Fruit fly (Drosophila melanogaster) ovary, adult (tissue): ENCODE measurements around the gene AstA-R1.

Experiments used
- CG17801 ChIP-seq: fragments of 200-800 bp; optimal IDR thresholded peaks from 2 replicates; lab custom pipeline; 2019; ENCODE audit warnings: missing biosample characterization, mild to moderate bottlenecking, missing genetic modification characterization, moderate library complexity; ENCODE audit not compliant: partially characterized antibody

The AstA-R1 gene

DNA sequence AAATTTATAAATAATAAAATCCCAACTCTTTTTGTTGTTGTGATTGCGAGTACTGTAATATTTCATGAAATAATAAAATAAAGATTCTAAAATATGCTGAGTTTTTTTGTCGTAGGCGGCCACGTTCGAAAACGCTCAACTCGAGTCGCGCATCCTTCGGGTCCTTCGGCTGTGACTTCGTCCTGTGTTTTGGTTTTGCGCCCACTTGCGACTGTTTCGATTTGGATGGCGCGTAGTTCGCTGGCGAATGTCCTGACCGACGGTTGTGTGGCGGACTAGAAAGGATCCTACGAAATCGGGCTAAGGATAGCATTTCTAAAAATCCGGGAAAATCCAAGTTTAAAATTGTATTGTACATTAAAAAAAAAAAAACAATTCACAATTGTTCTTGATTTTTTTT lies at the start of gene AstA-R1:
AstA-R1 (plus strand) TSS at position 231 of the 400 bp plus-strand sequence.
- no peak for TF ChIP-seq CG17801 (GFP tag; lab: Kevin White, UChicago)

DNA sequence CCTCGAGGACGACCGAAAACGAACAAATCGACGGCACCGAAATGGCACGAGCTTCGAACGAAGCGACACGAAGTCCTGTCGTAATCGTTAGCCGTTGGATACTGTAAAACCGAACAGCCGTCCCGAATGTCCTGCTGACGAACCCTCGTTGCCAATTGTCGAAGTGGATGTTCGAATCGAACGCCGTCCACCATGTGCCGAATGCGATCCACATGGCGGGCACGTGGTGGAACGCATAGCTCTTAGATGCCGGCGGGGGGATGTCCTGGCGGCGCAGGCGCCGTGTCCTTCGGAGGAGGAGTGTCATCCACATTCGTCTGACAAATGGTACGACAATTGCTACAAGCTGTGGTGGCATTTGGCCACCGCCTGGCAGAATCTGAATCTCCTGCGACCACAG lies 43.6 kb upstream of the AstA-R1 start:
- no peak for TF ChIP-seq CG17801 (GFP tag; lab: Kevin White, UChicago)

DNA sequence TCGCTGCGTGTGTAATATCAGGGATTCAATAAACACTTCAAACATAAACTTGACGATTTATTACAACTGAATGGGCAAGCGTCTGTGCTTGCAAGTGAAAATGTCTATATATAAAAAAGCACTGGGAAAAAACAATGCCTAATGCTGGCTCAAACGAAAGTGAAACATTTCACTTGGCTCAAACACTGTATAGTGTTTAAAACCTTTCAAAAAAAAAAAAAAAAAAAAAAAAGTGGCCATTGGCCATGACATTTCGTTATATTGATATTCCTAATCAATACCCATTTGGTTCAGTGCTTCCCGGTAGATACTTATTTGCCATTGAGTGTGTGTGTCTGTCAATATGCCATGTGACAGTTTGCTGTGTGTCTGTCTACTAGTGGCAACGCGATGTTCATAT lies 35.6 kb upstream of the AstA-R1 start:
- TF ChIP-seq CG17801 (GFP tag; lab: Kevin White, UChicago) = no peak

DNA sequence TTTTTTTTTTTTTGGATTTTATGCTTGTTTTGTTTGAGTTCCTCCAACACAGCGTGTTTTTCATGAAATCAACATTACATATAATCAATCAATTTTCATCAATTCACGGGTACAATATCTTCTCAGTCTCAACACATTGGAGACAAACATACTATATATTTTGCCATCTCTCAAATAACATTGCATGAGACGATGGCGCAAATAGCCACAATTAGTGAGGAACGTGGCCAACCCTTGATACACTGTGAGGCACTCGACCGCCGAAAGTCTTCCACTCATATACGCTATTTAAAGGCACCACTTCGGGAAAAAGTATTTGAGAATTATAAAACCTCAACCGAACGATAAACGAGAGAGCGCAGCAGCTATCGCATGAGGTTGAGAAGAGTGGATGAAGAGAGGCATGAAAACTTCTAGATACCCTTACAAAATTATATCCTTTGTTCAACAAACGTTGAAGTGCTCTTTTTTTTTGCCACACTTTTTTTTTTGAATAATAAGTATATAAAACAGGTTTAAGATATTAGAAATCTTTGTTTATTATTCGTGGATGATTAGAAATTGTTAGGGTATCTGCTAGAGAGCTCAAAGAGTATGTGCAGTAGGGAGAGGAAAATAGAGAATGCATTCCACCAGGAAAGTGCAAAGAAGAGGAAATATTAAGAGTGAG lies 28.4 kb upstream of the AstA-R1 start:
- peak; percentile 76 for TF ChIP-seq CG17801 (GFP tag; lab: Kevin White, UChicago)

- TF ChIP-seq CG17801 (GFP tag; lab: Kevin White, UChicago) = no peak
Observed at dm6 chrX:3548568-3548967, 25.8 kb upstream of the AstA-R1 start.

DNA sequence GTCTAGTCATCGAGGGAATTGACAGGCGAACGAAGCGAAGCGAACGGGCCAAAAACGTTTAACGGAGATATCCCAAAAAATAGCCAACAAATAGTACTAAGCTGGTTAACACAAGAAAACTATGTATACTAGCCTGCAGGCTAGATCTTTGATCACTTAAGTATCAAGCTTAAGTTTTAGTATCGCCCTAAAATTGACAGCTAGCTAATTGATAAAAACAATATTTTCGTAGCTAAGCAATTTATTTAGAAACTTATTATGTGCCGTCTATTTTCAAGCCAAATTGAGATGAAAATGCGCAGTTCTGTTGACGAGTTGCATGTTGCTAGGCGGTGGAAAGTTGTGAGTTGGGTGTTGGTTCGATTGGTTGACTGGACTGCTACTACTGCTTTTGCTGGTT lies 25.1 kb upstream of the AstA-R1 start:
- TF ChIP-seq CG17801 (GFP tag; lab: Kevin White, UChicago) = no peak

DNA sequence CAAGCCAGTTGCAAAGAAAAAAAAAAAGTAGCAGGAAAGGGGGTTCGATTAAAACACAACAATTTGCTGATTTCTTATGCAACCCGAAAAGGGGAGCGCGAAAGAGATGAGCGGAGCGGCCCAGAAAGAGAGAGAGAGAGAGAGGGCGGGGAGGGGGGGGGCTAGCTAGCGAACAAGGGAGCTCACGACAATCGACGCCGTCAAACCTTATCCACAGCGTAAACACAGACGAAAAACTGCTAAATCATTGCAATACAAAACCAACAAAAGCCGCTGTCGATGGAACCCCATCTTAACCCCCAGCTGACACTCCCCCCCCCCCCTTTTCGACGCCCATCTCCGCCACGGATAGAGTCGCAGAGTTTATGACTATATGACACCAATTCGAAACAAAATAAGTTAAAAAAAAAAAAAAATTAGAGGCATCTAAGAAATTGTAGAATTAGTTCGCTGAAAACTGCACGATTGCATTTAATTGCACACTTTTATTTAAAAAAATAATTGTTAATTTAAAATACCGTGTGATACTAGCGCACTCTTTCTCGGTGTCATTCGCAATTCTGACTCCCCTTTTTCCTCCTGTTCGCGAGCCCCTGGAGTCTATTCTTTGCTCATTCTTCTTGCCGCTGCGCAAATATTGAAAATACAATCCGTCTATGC lies 19.0 kb upstream of the AstA-R1 start:
- TF ChIP-seq CG17801 (GFP tag; lab: Kevin White, UChicago) = no peak

dm6 chrX:3557512-3557911 lies 16.8 kb upstream of the AstA-R1 start, which contains the start of gene ppk8:
Gene ppk8, plus strand, starts transcription at chrX:3557812.
- TF ChIP-seq CG17801 (GFP tag; lab: Kevin White, UChicago) = no peak

DNA sequence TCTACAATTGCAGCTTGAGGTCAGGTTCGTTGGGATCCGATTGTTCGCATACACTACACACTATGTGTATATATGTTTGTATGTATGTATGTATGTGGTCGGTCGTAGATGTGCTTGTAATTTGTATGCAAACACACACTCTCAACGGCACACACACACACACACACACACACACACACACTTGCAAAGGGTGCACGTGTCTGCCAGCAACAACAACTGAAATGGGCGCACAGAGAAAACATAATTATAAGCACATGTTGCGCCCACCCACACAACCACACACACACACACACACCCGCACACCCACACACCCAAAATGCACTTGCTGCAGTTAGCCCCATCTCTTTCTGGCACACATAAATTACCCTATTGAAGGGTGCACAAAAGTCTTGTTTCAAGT lies 16.0 kb upstream of the AstA-R1 start:
- no peak for TF ChIP-seq CG17801 (GFP tag; lab: Kevin White, UChicago)

dm6 chrX:3570249-3570648 lies 4.1 kb upstream of the AstA-R1 start:
- TF ChIP-seq CG17801 (GFP tag; lab: Kevin White, UChicago) = no peak

dm6 chrX:3571549-3571948 lies 2.8 kb upstream of the AstA-R1 start, which contains the start of gene DIP-alpha:
Gene DIP-alpha, minus strand, starts transcription at chrX:3571649.
- no peak for TF ChIP-seq CG17801 (GFP tag; lab: Kevin White, UChicago)

- peak; percentile 27 for TF ChIP-seq CG17801 (GFP tag; lab: Kevin White, UChicago)
Observed at dm6 chrX:3573438-3574250, 692 bp upstream of the AstA-R1 start, which contains the start of gene CG2875. Gene CG2875, minus strand, starts transcription at chrX:3573622.

dm6 chrX:3581244-3581643 lies 6.9 kb downstream of the AstA-R1 start:
- TF ChIP-seq CG17801 (GFP tag; lab: Kevin White, UChicago) = no peak

DNA sequence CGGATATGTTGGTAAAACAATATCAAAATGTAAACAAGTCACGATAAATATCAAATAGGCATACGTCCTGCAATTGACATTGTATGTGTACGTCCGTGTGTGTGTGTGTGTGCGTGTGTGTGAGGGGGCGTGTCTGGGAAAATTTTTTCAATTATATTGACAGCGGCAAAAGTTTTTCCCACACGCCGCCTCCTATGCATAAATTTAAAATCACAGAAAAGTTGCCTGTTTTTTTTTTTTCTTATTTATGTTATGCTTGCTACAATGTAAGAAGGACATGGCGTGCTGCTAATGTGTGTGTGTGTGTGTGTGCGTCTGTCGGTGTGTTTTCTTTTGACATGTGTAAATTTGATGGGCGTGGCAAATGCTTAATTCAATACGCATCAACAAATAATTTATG lies 11.9 kb downstream of the AstA-R1 start:
- TF ChIP-seq CG17801 (GFP tag; lab: Kevin White, UChicago) = no peak

dm6 chrX:3594245-3594644 lies 19.9 kb downstream of the AstA-R1 start:
- no peak for TF ChIP-seq CG17801 (GFP tag; lab: Kevin White, UChicago)
